Fruit fly (Drosophila melanogaster): Measurements from ENCODE around the gene CG11322.

DNA sequence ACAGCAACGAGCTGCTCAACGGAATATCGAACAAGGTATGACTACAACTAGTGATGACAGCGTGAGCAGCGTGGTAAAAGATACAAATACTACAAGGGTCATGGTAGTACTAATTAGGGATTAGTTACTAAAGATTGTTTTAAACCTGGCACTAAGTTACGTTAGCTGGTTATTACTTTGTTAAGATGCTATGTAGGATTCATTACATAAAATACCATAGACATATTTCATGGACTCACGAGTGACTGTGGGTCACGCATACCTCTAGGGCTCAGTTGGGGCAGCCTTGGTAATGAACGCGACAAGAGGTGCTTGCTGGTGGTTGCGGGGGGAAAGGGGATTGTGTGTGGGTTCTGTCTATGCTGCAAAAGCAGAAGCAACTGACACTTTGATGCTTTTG, 15.4 kb upstream of the CG11322 start:
- TF ChIP-seq pan (optimal IDR thresholded peaks at IDR 0.05) (no peak), psq (optimal IDR thresholded peaks at IDR 0.05) (no peak)
